Worm (Caenorhabditis elegans) whole organism, L4/young adult: ENCODE data around the gene inx-9.

Experiments used
- W03F9.2 ChIP-seq: fragments of 150-350 bp; optimal IDR thresholded peaks from 2 replicates; lab custom pipeline; 2014; ENCODE audit warnings: missing biosample characterization, missing genetic modification characterization
- dao-5 ChIP-seq: sonication (generic microtip); optimal IDR thresholded peaks from 2 replicates; lab custom pipeline; 2016; ENCODE audit warnings: missing genotype, missing genetic modification characterization, moderate library complexity, missing compliant biosample characterization
- him-1 ChIP-seq: sonication (generic microtip); optimal IDR thresholded peaks from 2 replicates; lab custom pipeline; 2016; ENCODE audit warnings: missing genotype, missing genetic modification reagents, missing genetic modification characterization, missing compliant biosample characterization

inx-9 gene

ce11 chrIV:11718653-11719052, 42.5 kb downstream of the inx-9 start:
- TF ChIP-seq him-1, result no peak
- no peak for TF ChIP-seq W03F9.2 (tag; lab: Kevin White, UChicago)
- no peak for TF ChIP-seq dao-5 (tag; lab: Kevin White, UChicago)

- TF ChIP-seq him-1 (no peak), W03F9.2 (tag; lab: Kevin White, UChicago) (no peak), dao-5 (tag; lab: Kevin White, UChicago) (no peak)
Measured at ce11 chrIV:11721878-11722277, 45.7 kb downstream of the inx-9 start.

ce11 chrIV:11723255-11723654, 47.1 kb downstream of the inx-9 start:
- TF ChIP-seq him-1 (no peak), dao-5 (tag; lab: Kevin White, UChicago) (no peak), W03F9.2 (tag; lab: Kevin White, UChicago) (no peak)
